Worm (Caenorhabditis elegans): Measurements from ENCODE around the gene lys-2.

Gene lys-2

ce11 chrV:10307283-10307682, 26.0 kb upstream of the lys-2 start, which contains the start of gene che-12:
che-12 (minus strand) TSS chrV:10307383.
- TF ChIP-seq K09A11.1 (tag; optimal IDR thresholded peaks at IDR 0.05; ENCODE audit: insufficient read depth) (no peak), sdc-2 (tag; optimal IDR thresholded peaks at IDR 0.05) (no peak), syd-9 (tag; optimal IDR thresholded peaks at IDR 0.05) (no peak), elt-4 (tag; optimal IDR thresholded peaks at IDR 0.05) (no peak), ahr-1 (tag; optimal IDR thresholded peaks at IDR 0.05) (no peak), ceh-19 (GFP tag; optimal IDR thresholded peaks at IDR 0.05) (no peak), che-1 (tag; optimal IDR thresholded peaks at IDR 0.05) (no peak), ama-1 (optimal IDR thresholded peaks at IDR 0.05) (no peak)

ce11 chrV:10297099-10297498, 15.8 kb upstream of the lys-2 start, which contains the start of gene B0024.4:
B0024.4 (plus strand) TSS chrV:10297399.
- TF ChIP-seq pha-4 (tag; optimal IDR thresholded peaks at IDR 0.05) (no peak), sox-2 (GFP tag; IDR thresholded peaks at IDR 0.05) (no peak), nfya-1 (tag; optimal IDR thresholded peaks at IDR 0.05) (no peak), ceh-30 (tag; optimal IDR thresholded peaks at IDR 0.05) (no peak)

- TF ChIP-seq odd-2 (tag; optimal IDR thresholded peaks at IDR 0.05) (no peak), hlh-13 (GFP tag; optimal IDR thresholded peaks at IDR 0.05) (no peak), ceh-9 (tag; optimal IDR thresholded peaks at IDR 0.05) (no peak), fkh-6 (tag; optimal IDR thresholded peaks at IDR 0.05) (no peak), ceh-48 (tag; optimal IDR thresholded peaks at IDR 0.05) (no peak), sox-4 (tag; optimal IDR thresholded peaks at IDR 0.05) (no peak), che-1 (tag; optimal IDR thresholded peaks at IDR 0.05) (no peak), F13H6.1 (tag; optimal IDR thresholded peaks at IDR 0.05) (no peak)
Measured at ce11 chrV:10294549-10294948, 13.3 kb upstream of the lys-2 start, which contains the start of gene col-150. col-150 (minus strand) TSS chrV:10294649.

- TF ChIP-seq tbx-7 (tag; optimal IDR thresholded peaks at IDR 0.05): no peak
- TF ChIP-seq ceh-18 (tag; optimal IDR thresholded peaks at IDR 0.05): no peak
- TF ChIP-seq ttx-3 (tag; optimal IDR thresholded peaks at IDR 0.05): no peak
- no peak for TF ChIP-seq nhr-11 (tag; optimal IDR thresholded peaks at IDR 0.05)
- TF ChIP-seq unc-3 (GFP tag; conservative IDR thresholded peaks at IDR 0.05): no peak
- no peak for TF ChIP-seq unc-3 (tag; optimal IDR thresholded peaks at IDR 0.05)
- no peak for TF ChIP-seq unc-55 (GFP tag; optimal IDR thresholded peaks at IDR 0.05)
- no peak for TF ChIP-seq dve-1 (tag; optimal IDR thresholded peaks at IDR 0.05)
- no peak for TF ChIP-seq ceh-45 (GFP tag; IDR thresholded peaks at IDR 0.05)
- TF ChIP-seq hlh-13 (GFP tag; optimal IDR thresholded peaks at IDR 0.05): no peak
- TF ChIP-seq ceh-31 (tag; optimal IDR thresholded peaks at IDR 0.05): no peak
- no peak for TF ChIP-seq pros-1 (tag; optimal IDR thresholded peaks at IDR 0.05)
- TF ChIP-seq fkh-6 (tag; optimal IDR thresholded peaks at IDR 0.05): no peak
- no peak for TF ChIP-seq K02D7.2 (tag; optimal IDR thresholded peaks at IDR 0.05)
- TF ChIP-seq ceh-24 (tag; optimal IDR thresholded peaks at IDR 0.05): no peak
Measured at ce11 chrV:10292819-10293357, 11.6 kb upstream of the lys-2 start, which contains the start of gene col-149. col-149 (minus strand) TSS chrV:10292869.

ce11 chrV:10291848-10292247, 10.6 kb upstream of the lys-2 start:
- TF ChIP-seq C38D4.7 (GFP tag; optimal IDR thresholded peaks at IDR 0.05) (no peak), dmd-4 (tag; optimal IDR thresholded peaks at IDR 0.05; ENCODE audit: borderline replicate concordance) (no peak), ets-4 (tag; optimal IDR thresholded peaks at IDR 0.05) (no peak), syd-9 (tag; optimal IDR thresholded peaks at IDR 0.05) (no peak), pha-2 (tag; optimal IDR thresholded peaks at IDR 0.05) (no peak), hlh-13 (GFP tag; optimal IDR thresholded peaks at IDR 0.05) (no peak), pha-4 (tag; optimal IDR thresholded peaks at IDR 0.05) (no peak), dve-1 (tag; optimal IDR thresholded peaks at IDR 0.05) (no peak), fkh-6 (tag; optimal IDR thresholded peaks at IDR 0.05) (no peak), fkh-10 (GFP tag; optimal IDR thresholded peaks at IDR 0.05) (no peak), elt-4 (tag; optimal IDR thresholded peaks at IDR 0.05) (no peak), ahr-1 (tag; optimal IDR thresholded peaks at IDR 0.05) (no peak), F13H6.1 (tag; optimal IDR thresholded peaks at IDR 0.05) (no peak), elt-2 (tag; optimal IDR thresholded peaks at IDR 0.05) (no peak), madf-2 (tag; optimal IDR thresholded peaks at IDR 0.05) (no peak), ceh-31 (tag; optimal IDR thresholded peaks at IDR 0.05) (no peak), pax-1 (tag; optimal IDR thresholded peaks at IDR 0.05) (no peak), gmeb-2 (tag; optimal IDR thresholded peaks at IDR 0.05) (no peak), hlh-6 (tag; optimal IDR thresholded peaks at IDR 0.05) (no peak), odd-2 (tag; optimal IDR thresholded peaks at IDR 0.05) (no peak)

Data from whole organism, late embryonic.